Fruit fly (Drosophila melanogaster): Measurements from ENCODE around the gene her.

DNA sequence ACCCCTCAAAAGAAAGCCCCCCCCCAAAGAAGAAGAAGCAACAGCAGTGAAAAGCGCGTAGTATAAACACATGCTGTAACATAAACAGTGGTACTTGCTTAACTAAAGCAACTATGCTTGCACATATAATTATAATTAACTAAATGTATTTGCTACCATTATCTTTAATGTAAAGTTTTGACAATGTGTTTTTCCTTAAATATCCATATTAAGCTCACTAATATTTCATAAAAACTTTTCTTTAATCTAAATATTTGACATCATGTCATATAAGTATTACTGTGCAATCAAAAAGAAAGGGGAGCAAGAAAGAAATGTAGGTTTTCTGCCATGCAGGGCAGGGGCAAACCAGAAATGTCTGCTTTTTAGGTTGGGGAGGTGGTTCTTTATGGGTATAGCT, 39.8 kb downstream of the her start:
- TF ChIP-seq CG7368 (GFP tag; optimal IDR thresholded peaks at IDR 0.05) (no peak), esn (GFP tag; optimal IDR thresholded peaks at IDR 0.05) (no peak), fkh (GFP tag; optimal IDR thresholded peaks at IDR 0.05) (no peak), CG3032 (tag; optimal IDR thresholded peaks at IDR 0.05) (no peak), Met (GFP tag; optimal IDR thresholded peaks at IDR 0.05) (no peak), cyc (GFP tag; optimal IDR thresholded peaks at IDR 0.05) (no peak), spab (GFP tag; optimal IDR thresholded peaks at IDR 0.05) (no peak), Hr4 (GFP tag; optimal IDR thresholded peaks at IDR 0.05) (no peak), CG3919 (GFP tag; optimal IDR thresholded peaks at IDR 0.05) (no peak), Gug (GFP tag; IDR thresholded peaks at IDR 0.05) (no peak), CG6854 (GFP tag; optimal IDR thresholded peaks at IDR 0.05) (no peak), Blimp-1 (GFP tag; optimal IDR thresholded peaks at IDR 0.05) (no peak)
